Fruit fly (Drosophila melanogaster): ENCODE results near the gene CG43246.
A peak's percentile ranks its signal among the peaks of the same experiment; 100 is the strongest.

Gene CG43246

dm6 chr3L:14536042-14536684, at the start of gene CG43246, which contains the start of gene bbg (continued):
- TF ChIP-seq CG5953 (GFP tag; IDR thresholded peaks at IDR 0.05) (no peak), dan (GFP tag; IDR thresholded peaks at IDR 0.05) (no peak), CG6683 (GFP tag; optimal IDR thresholded peaks at IDR 0.05) (no peak), Ssrp (tag; optimal IDR thresholded peaks at IDR 0.05) (no peak), Max (GFP tag; optimal IDR thresholded peaks at IDR 0.05) (no peak), gcm2 (GFP tag; optimal IDR thresholded peaks at IDR 0.05) (no peak), ash1 (GFP tag; optimal IDR thresholded peaks at IDR 0.05) (no peak), CG32532 (GFP tag; IDR thresholded peaks at IDR 0.05) (no peak), CG8924 (tag; optimal IDR thresholded peaks at IDR 0.05) (no peak), so (GFP tag; IDR thresholded peaks at IDR 0.05) (no peak), Neu2 (GFP tag; optimal IDR thresholded peaks at IDR 0.05; ENCODE audit: borderline replicate concordance) (no peak), HLH3B (GFP tag; IDR thresholded peaks at IDR 0.05) (no peak), CG5245 (GFP tag; optimal IDR thresholded peaks at IDR 0.05) (no peak), Bgb (GFP tag; IDR thresholded peaks at IDR 0.05; ENCODE audit: partially characterized antibody) (peak; percentile 44), nmo (GFP tag; optimal IDR thresholded peaks at IDR 0.05) (no peak), ERR (GFP tag; optimal IDR thresholded peaks at IDR 0.05) (no peak), hth (optimal IDR thresholded peaks at IDR 0.05) (no peak), CG7963 (GFP tag; IDR thresholded peaks at IDR 0.05; ENCODE audit: partially characterized antibody) (peak; percentile 35; the same call in 1 of the 3 replicates), nau (GFP tag; optimal IDR thresholded peaks at IDR 0.05) (no peak), chm (GFP tag; IDR thresholded peaks at IDR 0.05) (peak; percentile 17; the same call in 1 of the 2 replicates), danr (GFP tag; IDR thresholded peaks at IDR 0.05) (no peak), Side (GFP tag; optimal IDR thresholded peaks at IDR 0.05) (no peak), Ada2b (GFP tag; IDR thresholded peaks at IDR 0.05) (no peak), emc (GFP tag; optimal IDR thresholded peaks at IDR 0.05) (no peak), abd-A (tag; optimal IDR thresholded peaks at IDR 0.05) (no peak), dysf (GFP tag; IDR thresholded peaks at IDR 0.05) (no peak), CG1603 (tag; optimal IDR thresholded peaks at IDR 0.05) (no peak), insv (GFP tag; optimal IDR thresholded peaks at IDR 0.05) (no peak), ci (GFP tag; IDR thresholded peaks at IDR 0.05) (0 out of 3 replicates have a peak, but pooled peaks have one; percentile 37), CG31388 (GFP tag; optimal IDR thresholded peaks at IDR 0.05) (no peak), hkb (optimal IDR thresholded peaks at IDR 0.05) (no peak), hkb (GFP tag; IDR thresholded peaks at IDR 0.05) (peak; percentile 37; the same call in 1 of the 2 replicates), CG13624 (GFP tag; optimal IDR thresholded peaks at IDR 0.05) (no peak), cato (GFP tag; optimal IDR thresholded peaks at IDR 0.05; ENCODE audit: borderline replicate concordance) (no peak), mam (GFP tag; optimal IDR thresholded peaks at IDR 0.05) (no peak), Opbp (GFP tag; IDR thresholded peaks at IDR 0.05; ENCODE audit: partially characterized antibody) (no peak), CG2120 (GFP tag; optimal IDR thresholded peaks at IDR 0.05) (no peak), Ravus (GFP tag; IDR thresholded peaks at IDR 0.05) (no peak), CG4617 (GFP tag; optimal IDR thresholded peaks at IDR 0.05; ENCODE audit: borderline replicate concordance) (no peak), CG1233 (GFP tag; optimal IDR thresholded peaks at IDR 0.05) (no peak), CG11560 (tag; IDR thresholded peaks at IDR 0.05) (no peak), fru (optimal IDR thresholded peaks at IDR 0.05) (no peak), sug (tag; optimal IDR thresholded peaks at IDR 0.05) (peak; percentile 5), esg (GFP tag; conservative IDR thresholded peaks at IDR 0.05) (no peak), CG6689 (GFP tag; IDR thresholded peaks at IDR 0.05) (no peak), CG17186 (GFP tag; optimal IDR thresholded peaks at IDR 0.05) (no peak), Dek (tag; optimal IDR thresholded peaks at IDR 0.05) (no peak), tap (tag; optimal IDR thresholded peaks at IDR 0.05) (no peak), da (GFP tag; optimal IDR thresholded peaks at IDR 0.05) (no peak), MBD-R2 (GFP tag; IDR thresholded peaks at IDR 0.05) (no peak), Atf-2 (GFP tag; optimal IDR thresholded peaks at IDR 0.05) (no peak)
